Worm (Caenorhabditis elegans) whole organism, L1 larva: Measurements from ENCODE around the gene R09E10.8.

Experiments
- C16A3.4 ChIP-seq: fragments of 150-350 bp; optimal IDR thresholded peaks from 2 replicates; lab custom pipeline; 2014; ENCODE audit warnings: missing biosample characterization, missing genetic modification characterization
- Y116A8C.19 ChIP-seq: sonication (generic microtip); optimal IDR thresholded peaks from 2 replicates; lab custom pipeline; 2016; ENCODE audit warnings: missing compliant biosample characterization, missing genetic modification characterization, borderline replicate concordance
- alr-1 ChIP-seq: fragments of 200-800 bp; sonication (Bioruptor generic); optimal IDR thresholded peaks from 2 replicates; lab custom pipeline; 2018; ENCODE audit warnings: borderline replicate concordance, mild to moderate bottlenecking, missing genetic modification characterization, missing compliant biosample characterization
- aly-2 ChIP-seq: fragments of 150-350 bp; optimal IDR thresholded peaks from 2 replicates; lab custom pipeline; 2014; ENCODE audit warnings: missing biosample characterization, missing genetic modification characterization
- blmp-1 ChIP-seq: fragments of 150-350 bp; optimal IDR thresholded peaks from 2 replicates; lab custom pipeline; 2014; ENCODE audit warnings: missing biosample characterization, missing genetic modification characterization
- ceh-8 ChIP-seq: fragments of 200-800 bp; sonication (Bioruptor generic); optimal IDR thresholded peaks from 2 replicates; lab custom pipeline; 2018; ENCODE audit warnings: mild to moderate bottlenecking, missing genetic modification characterization, moderate library complexity, missing compliant biosample characterization
- efl-1 ChIP-seq, 4 experiments: fragments of 150-350 bp; optimal IDR thresholded peaks in 3 of 4; peaks in 1 of 4; 1 replicate in 1 of 4; 2 replicates in 3 of 4; lab custom pipeline; 2014; ENCODE audit warnings: missing biosample characterization in 2 of 4, missing genetic modification characterization in 2 of 4, missing genetic modification reagents in 2 of 4
- elt-3 ChIP-seq, 6 experiments: fragments of 150-350 bp in 1 of 6; sonication (generic microtip); optimal IDR thresholded peaks; 2 replicates each; lab custom pipeline; 2017 to 2018; ENCODE audit warnings: missing biosample characterization in 6 of 6, missing genetic modification characterization in 6 of 6, inconsistent platforms in 1 of 6
- ets-5 ChIP-seq: fragments of 200-800 bp; sonication (Bioruptor generic); IDR thresholded peaks from 2 replicates; pipeline ENCODE4 v1.3.6; 2022; ENCODE audit warnings: missing genetic modification characterization, missing compliant biosample characterization
- grh-1 ChIP-seq: fragments of 200-800 bp; sonication (Bioruptor generic); IDR thresholded peaks from 2 replicates; pipeline ENCODE4 v1.3.6; 2022; ENCODE audit warnings: missing genetic modification reagents, missing genetic modification characterization, missing compliant biosample characterization
- hlh-17 ChIP-seq: fragments of 200-800 bp; sonication (Bioruptor generic); optimal IDR thresholded peaks from 2 replicates; lab custom pipeline; 2018; ENCODE audit warnings: missing genetic modification characterization, mild to moderate bottlenecking, missing compliant biosample characterization, moderate library complexity, borderline replicate concordance
- hlh-4 ChIP-seq: sonication (generic microtip); optimal IDR thresholded peaks from 2 replicates; lab custom pipeline; 2016; ENCODE audit warnings: mild to moderate bottlenecking, missing genetic modification characterization, missing compliant biosample characterization
- hpl-2 ChIP-seq: fragments of 150-350 bp; optimal IDR thresholded peaks from 2 replicates; lab custom pipeline; 2014; ENCODE audit warnings: missing biosample characterization, missing genetic modification reagents, missing genetic modification characterization
- irx-1 ChIP-seq: sonication (generic microtip); optimal IDR thresholded peaks from 2 replicates; lab custom pipeline; 2016; ENCODE audit warnings: missing genetic modification characterization, missing compliant biosample characterization
- lin-14 ChIP-seq: fragments of 200-800 bp; sonication (Bioruptor generic); optimal IDR thresholded peaks from 2 replicates; lab custom pipeline; 2018; ENCODE audit warnings: mild to moderate bottlenecking, missing genetic modification characterization, moderate library complexity, missing compliant biosample characterization
- lin-15B ChIP-seq: fragments of 150-350 bp; sonication (generic microtip); optimal IDR thresholded peaks from 3 replicates; lab custom pipeline; 2014; ENCODE audit warnings: missing biosample characterization, missing genetic modification characterization
- lin-35 ChIP-seq, 2 experiments: fragments of 150-350 bp; optimal IDR thresholded peaks; 2 replicates each; lab custom pipeline; 2014; ENCODE audit warnings: missing biosample characterization in 2 of 2, missing genetic modification characterization in 2 of 2, missing genetic modification reagents in 2 of 2
- lin-39 ChIP-seq: fragments of 150-350 bp; optimal IDR thresholded peaks from 2 replicates; lab custom pipeline; 2014; ENCODE audit warnings: missing biosample characterization, missing genetic modification reagents, missing genetic modification characterization
- mdl-1 ChIP-seq, 2 experiments: fragments of 150-350 bp; optimal IDR thresholded peaks; 2 replicates each; lab custom pipeline; 2014 to 2017; ENCODE audit warnings: missing biosample characterization in 2 of 2, missing genetic modification characterization in 2 of 2, inconsistent platforms in 1 of 2
- nhr-11 ChIP-seq: fragments of 150-350 bp; optimal IDR thresholded peaks from 2 replicates; lab custom pipeline; 2014; ENCODE audit warnings: missing biosample characterization, missing genetic modification characterization
- nhr-12 ChIP-seq: sonication (generic microtip); optimal IDR thresholded peaks from 2 replicates; lab custom pipeline; 2017; ENCODE audit warnings: missing biosample characterization, missing genetic modification characterization
- nhr-20 ChIP-seq: sonication (generic microtip); optimal IDR thresholded peaks from 2 replicates; lab custom pipeline; 2016; ENCODE audit warnings: mild to moderate bottlenecking, missing genetic modification characterization, missing compliant biosample characterization
- nhr-237 ChIP-seq: fragments of 150-350 bp; optimal IDR thresholded peaks from 2 replicates; lab custom pipeline; 2014; ENCODE audit warnings: missing biosample characterization, missing genetic modification characterization
- nhr-28 ChIP-seq: fragments of 150-350 bp; optimal IDR thresholded peaks from 2 replicates; lab custom pipeline; 2014; ENCODE audit warnings: missing biosample characterization, missing genetic modification characterization
- nhr-47 ChIP-seq: sonication (generic microtip); optimal IDR thresholded peaks from 2 replicates; lab custom pipeline; 2016; ENCODE audit warnings: mild to moderate bottlenecking, missing genetic modification characterization, moderate library complexity, missing compliant biosample characterization
- nhr-71 ChIP-seq: sonication (generic microtip); optimal IDR thresholded peaks from 2 replicates; lab custom pipeline; 2016; ENCODE audit warnings: mild to moderate bottlenecking, missing genetic modification characterization, moderate library complexity, missing compliant biosample characterization
- nhr-85 ChIP-seq: sonication (generic microtip); peaks from one replicate; lab custom pipeline; 2016; ENCODE audit warnings: missing genetic modification characterization, inconsistent platforms, missing compliant biosample characterization
- rnt-1 ChIP-seq: sonication (generic microtip); optimal IDR thresholded peaks from 2 replicates; lab custom pipeline; 2016; ENCODE audit warnings: mild to moderate bottlenecking, missing genetic modification characterization, moderate library complexity, missing compliant biosample characterization
- snu-23 ChIP-seq: sonication (generic microtip); optimal IDR thresholded peaks from 2 replicates; lab custom pipeline; 2016; ENCODE audit warnings: missing genetic modification characterization, missing compliant biosample characterization
- sptf-1 ChIP-seq: fragments of 150-350 bp; optimal IDR thresholded peaks from 2 replicates; lab custom pipeline; 2014; ENCODE audit warnings: missing biosample characterization, missing genetic modification characterization
- sup-37 ChIP-seq: fragments of 200-800 bp; sonication (Bioruptor generic); optimal IDR thresholded peaks from 2 replicates; lab custom pipeline; 2018; ENCODE audit warnings: mild to moderate bottlenecking, missing genetic modification characterization, missing compliant biosample characterization
- tbx-2 ChIP-seq: sonication (generic microtip); optimal IDR thresholded peaks from 2 replicates; lab custom pipeline; 2016; ENCODE audit warnings: missing genetic modification characterization, missing compliant biosample characterization
- tlp-1 ChIP-seq: fragments of 150-350 bp; optimal IDR thresholded peaks from 2 replicates; lab custom pipeline; 2014; ENCODE audit warnings: missing biosample characterization, missing genetic modification characterization
- unc-130 ChIP-seq: fragments of 150-350 bp; optimal IDR thresholded peaks from 2 replicates; lab custom pipeline; 2017; ENCODE audit warnings: missing biosample characterization, missing genetic modification characterization, inconsistent platforms
- xbp-1 ChIP-seq: sonication (generic microtip); optimal IDR thresholded peaks from 2 replicates; lab custom pipeline; 2016; ENCODE audit warnings: missing genetic modification characterization, missing compliant biosample characterization
- zip-4 ChIP-seq: fragments of 200-800 bp; sonication (Bioruptor generic); optimal IDR thresholded peaks from 2 replicates; lab custom pipeline; 2018; ENCODE audit warnings: mild to moderate bottlenecking, missing genetic modification characterization, moderate library complexity, missing compliant biosample characterization
- ztf-11 ChIP-seq, 2 experiments: sonication (generic microtip); optimal IDR thresholded peaks; 2 replicates each; lab custom pipeline; 2016 to 2017; ENCODE audit warnings: missing genetic modification characterization in 2 of 2, missing biosample characterization in 1 of 2, missing compliant biosample characterization in 1 of 2
- ztf-4 ChIP-seq: fragments of 150-350 bp; optimal IDR thresholded peaks from 2 replicates; lab custom pipeline; 2014; ENCODE audit warnings: missing biosample characterization, missing genetic modification characterization

R09E10.8 gene

DNA sequence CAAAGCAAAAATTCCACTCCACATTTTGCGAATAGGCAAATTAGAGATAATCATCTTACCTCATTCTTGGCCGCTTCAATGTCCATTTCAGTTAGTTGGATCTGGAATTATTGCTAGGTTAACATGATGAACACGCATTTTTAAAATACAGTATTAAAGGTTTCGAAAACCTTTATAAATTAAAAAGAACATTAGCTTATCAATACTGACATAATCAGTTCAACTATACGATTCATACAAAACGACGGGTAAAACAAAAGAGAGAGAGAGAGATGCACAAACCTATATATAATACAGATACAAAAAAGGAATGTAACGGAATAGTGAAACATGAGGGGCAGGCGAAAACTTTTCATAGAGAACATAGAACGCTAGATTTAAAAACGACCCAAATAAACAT, 28.7 kb downstream of the R09E10.8 start, which contains the start of gene thk-1:
thk-1 (minus strand) TSS at position 101 of the 400 bp plus-strand sequence.
- no peak for TF ChIP-seq nhr-12
- TF ChIP-seq ztf-11 (tag; optimal IDR thresholded peaks at IDR 0.05; lab: Kevin White, UChicago) = no peak
- no peak for TF ChIP-seq Y116A8C.19 (tag; lab: Kevin White, UChicago)
- no peak for TF ChIP-seq nhr-11 (tag; lab: Kevin White, UChicago)
- no peak for TF ChIP-seq hlh-17 (GFP tag; lab: Kevin White, UChicago)
- no peak for TF ChIP-seq ceh-8
- no peak for TF ChIP-seq lin-15B

DNA sequence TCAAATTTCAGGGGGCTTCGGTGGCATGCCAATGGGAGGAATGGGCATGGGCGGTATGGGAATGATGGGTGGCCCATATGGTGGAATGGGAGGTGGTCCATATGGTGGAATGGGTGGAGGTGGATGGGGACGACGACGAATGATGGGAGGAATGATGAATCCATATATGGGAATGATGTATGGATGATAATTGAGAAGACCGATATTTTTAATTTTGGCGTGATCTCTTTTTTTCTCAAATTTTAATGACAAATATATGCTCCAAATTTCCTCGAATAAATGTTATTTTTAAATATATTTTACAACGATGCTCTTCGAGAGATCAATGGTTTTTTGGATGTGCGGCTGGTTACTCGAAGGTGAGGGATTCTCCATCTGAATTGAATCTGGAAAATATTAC, 32.5 kb downstream of the R09E10.8 start, which contains the start of gene Y43C5A.4:
Y43C5A.4 (plus strand) TSS at position 301 of the 400 bp plus-strand sequence.
- TF ChIP-seq C16A3.4 (tag; lab: Kevin White, UChicago) (no peak), nhr-28 (tag; lab: Kevin White, UChicago) (no peak)

DNA sequence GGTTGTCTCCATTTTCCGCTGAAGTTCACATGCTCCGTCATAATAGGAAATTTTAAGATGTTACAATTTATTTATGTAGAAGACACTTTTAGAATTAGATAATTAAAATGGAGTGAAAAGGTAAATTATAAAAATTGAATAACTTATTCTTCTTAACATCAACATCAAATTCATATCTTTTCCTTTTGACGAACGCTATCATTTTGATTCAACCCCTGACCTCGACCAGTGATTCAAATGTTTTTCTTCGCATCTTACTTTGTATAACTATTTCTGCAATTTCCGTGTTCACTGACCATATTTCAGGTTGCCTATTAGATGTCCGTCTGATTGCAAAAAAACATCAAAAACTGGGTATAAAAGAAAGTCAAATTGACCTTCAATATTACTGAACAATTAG, 33.3 kb downstream of the R09E10.8 start, which contains the start of gene Y43C5A.7:
Y43C5A.7 (plus strand) TSS at position 301 of the 400 bp plus-strand sequence.
- TF ChIP-seq lin-15B (no peak), sptf-1 (no peak), nhr-12 (no peak), nhr-237 (tag; lab: Kevin White, UChicago) (no peak), xbp-1 (tag; lab: Kevin White, UChicago) (no peak), grh-1 (GFP tag; lab: Robert Waterston, UW) (no peak), unc-130 (tag; lab: Kevin White, UChicago) (no peak), ztf-11 (tag; optimal IDR thresholded peaks at IDR 0.05; lab: Kevin White, UChicago) (no peak), nhr-85 (tag; lab: Kevin White, UChicago) (no peak), lin-14 (GFP tag; lab: Kevin White, UChicago) (no peak), hlh-4 (no peak), ets-5 (GFP tag; lab: Robert Waterston, UW) (no peak), zip-4 (GFP tag; lab: Kevin White, UChicago) (no peak), ztf-4 (tag; lab: Kevin White, UChicago) (no peak), tlp-1 (no peak), hpl-2 (GFP tag; lab: Kevin White, UChicago) (no peak), blmp-1 (no peak), alr-1 (tag; lab: Kevin White, UChicago) (no peak), lin-39 (tag; lab: Kevin White, UChicago) (no peak)

DNA sequence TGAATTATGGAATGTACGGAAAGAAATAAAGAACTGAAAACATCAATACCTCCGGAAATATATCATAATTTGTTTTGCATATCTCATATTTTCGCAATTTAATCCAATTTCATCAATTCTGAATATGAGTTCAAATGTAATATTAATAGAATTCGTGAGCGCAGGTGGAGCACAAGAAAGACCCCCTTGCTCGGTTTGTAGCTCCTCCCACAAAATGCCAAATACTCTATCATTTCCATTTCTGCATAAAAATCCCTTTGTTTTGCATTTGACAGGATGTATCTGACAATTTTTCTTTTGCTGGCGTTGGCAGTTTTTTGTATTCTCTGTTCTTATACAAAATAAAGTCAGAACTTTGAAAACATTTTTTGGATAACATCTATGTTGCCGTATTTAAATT, 35.2 kb downstream of the R09E10.8 start:
- TF ChIP-seq snu-23 (GFP tag; lab: Kevin White, UChicago) (no peak), unc-130 (tag; lab: Kevin White, UChicago) (no peak), aly-2 (tag; lab: Kevin White, UChicago) (no peak), nhr-85 (tag; lab: Kevin White, UChicago) (peak; percentile 75), elt-3 (tag; optimal IDR thresholded peaks at IDR 0.05; lab: Kevin White, UChicago) (no peak), nhr-47 (tag; lab: Kevin White, UChicago) (no peak), nhr-71 (tag; lab: Kevin White, UChicago) (peak; percentile 37), ztf-4 (tag; lab: Kevin White, UChicago) (no peak), irx-1 (tag; lab: Kevin White, UChicago) (no peak)
- TF ChIP-seq, all 84 proteins: peak for 2

DNA sequence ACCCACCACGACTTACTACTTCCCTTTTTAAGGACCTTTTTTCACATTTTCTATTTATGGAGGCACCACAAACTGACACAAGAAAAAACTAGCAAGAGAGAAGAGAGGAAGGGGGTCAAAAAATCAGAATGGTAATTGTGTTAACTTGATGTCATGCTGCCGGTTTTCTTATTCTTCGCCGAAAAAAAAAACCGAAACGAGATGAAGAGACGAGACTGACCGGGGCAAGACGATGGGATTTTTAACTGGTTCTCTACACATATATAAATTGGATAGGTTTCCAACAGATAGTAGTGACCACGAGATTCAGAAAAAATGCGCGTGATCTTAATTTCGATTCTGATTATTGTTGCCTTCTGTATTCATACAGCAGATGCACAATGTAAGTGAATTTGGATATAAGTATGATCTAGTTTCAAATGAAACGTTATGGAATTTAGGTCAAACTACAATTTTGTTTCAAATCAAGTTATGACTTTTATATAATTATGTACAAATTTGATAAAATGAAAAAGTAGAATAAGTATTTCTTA, 36.4 kb downstream of the R09E10.8 start, which contains the start of gene Y43C5A.3:
Y43C5A.3 (plus strand) TSS at position 256 of the 533 bp plus-strand sequence.
- no peak for TF ChIP-seq efl-1 (optimal IDR thresholded peaks at IDR 0.05; lab: Kevin White, UChicago)
- TF ChIP-seq efl-1 (GFP tag; optimal IDR thresholded peaks at IDR 0.05 in 1 of 2; lab: Kevin White, UChicago) = peak in 1 of 2 experiments; percentile 82
- TF ChIP-seq mdl-1 (tag; optimal IDR thresholded peaks at IDR 0.05; lab: Kevin White, UChicago) = peak in 1 of 2 experiments; percentile 4
- peak; percentile 69 for TF ChIP-seq blmp-1
- TF ChIP-seq lin-35 (GFP tag; optimal IDR thresholded peaks at IDR 0.05; lab: Kevin White, UChicago) = peak in 1 of 2 experiments; percentile 28
- TF ChIP-seq tbx-2 (tag; lab: Kevin White, UChicago) = peak; percentile 11
- TF ChIP-seq nhr-47 (tag; lab: Kevin White, UChicago) = peak; percentile 18
- TF ChIP-seq nhr-85 (tag; lab: Kevin White, UChicago) = peak; percentile 70
- no peak for TF ChIP-seq sup-37 (GFP tag; lab: Kevin White, UChicago)
- TF ChIP-seq lin-15B = no peak
- TF ChIP-seq nhr-71 (tag; lab: Kevin White, UChicago) = peak; percentile 53
- peak; percentile 45 for TF ChIP-seq snu-23 (GFP tag; lab: Kevin White, UChicago)
- no peak for TF ChIP-seq rnt-1 (tag; lab: Kevin White, UChicago)
- TF ChIP-seq lin-14 (GFP tag; lab: Kevin White, UChicago) = peak; percentile 56
- peak in 1 of 6 experiments; percentile 67 for TF ChIP-seq elt-3 (tag; optimal IDR thresholded peaks at IDR 0.05; lab: Kevin White, UChicago)
- TF ChIP-seq nhr-20 = peak; percentile 57
